Fruit fly (Drosophila melanogaster) ovary, adult (tissue): Measurements from ENCODE around the gene CG2614.

Experiments
- CG17801 ChIP-seq: fragments of 200-800 bp; optimal IDR thresholded peaks from 2 replicates; lab custom pipeline; 2019; ENCODE audit warnings: missing biosample characterization, mild to moderate bottlenecking, missing genetic modification characterization, moderate library complexity; ENCODE audit not compliant: partially characterized antibody

Gene CG2614

dm6 chr2L:20656110-20656509, at the start of gene CG2614, which contains the start of gene brun:
TSS of gene CG2614 (plus strand) at chr2L:20656426.
TSS of gene brun (minus strand) at chr2L:20656178.
- TF ChIP-seq CG17801, result peak; percentile 64

- TF ChIP-seq CG17801, result no peak
Observed at dm6 chr2L:20614222-20614621, 42.0 kb upstream of the CG2614 start, which contains the start of gene CG15475. TSS of gene CG15475 (plus strand) at chr2L:20614522.

- no peak for TF ChIP-seq CG17801
Observed at dm6 chr2L:20634215-20634614, 22.0 kb upstream of the CG2614 start, which contains the start of gene CG17472. TSS of gene CG17472 (plus strand) at chr2L:20634515.

- no peak for TF ChIP-seq CG17801
Observed at dm6 chr2L:20638413-20638812, 17.8 kb upstream of the CG2614 start.

- TF ChIP-seq CG17801, result no peak
Observed at dm6 chr2L:20639821-20640220, 16.4 kb upstream of the CG2614 start, which contains the start of gene CG31680. TSS of gene CG31680 (plus strand) at chr2L:20640121.

- TF ChIP-seq CG17801, result no peak
Observed at dm6 chr2L:20640617-20641016, 15.6 kb upstream of the CG2614 start, which contains the start of gene Sfp38D. TSS of gene Sfp38D (plus strand) at chr2L:20640917.

dm6 chr2L:20643144-20643543, 13.1 kb upstream of the CG2614 start, which contains the start of gene CG17470:
TSS of gene CG17470 (minus strand) at chr2L:20643244.
- no peak for TF ChIP-seq CG17801

- peak; percentile 92 for TF ChIP-seq CG17801
Observed at dm6 chr2L:20645394-20645869, 10.8 kb upstream of the CG2614 start, which contains the start of the genes phr6-4 and CG2608. TSS of gene phr6-4 (minus strand) at chr2L:20645791. TSS of gene CG2608 (plus strand) at chr2L:20645822.

dm6 chr2L:20647240-20647908, 8.9 kb upstream of the CG2614 start:
- no peak for TF ChIP-seq CG17801

dm6 chr2L:20648612-20649011, 7.6 kb upstream of the CG2614 start, which contains the start of gene CG18810:
TSS of gene CG18810 (plus strand) at chr2L:20648912.
- no peak for TF ChIP-seq CG17801

dm6 chr2L:20649891-20650290, 6.3 kb upstream of the CG2614 start, which contains the start of gene CG2611:
TSS of gene CG2611 (plus strand) at chr2L:20650189.
- TF ChIP-seq CG17801, result peak; percentile 14

- no peak for TF ChIP-seq CG17801
Observed at dm6 chr2L:20661071-20661470, 4.8 kb downstream of the CG2614 start.

dm6 chr2L:20664428-20664827, 8.2 kb downstream of the CG2614 start:
- no peak for TF ChIP-seq CG17801

- TF ChIP-seq CG17801, result no peak
Observed at dm6 chr2L:20671212-20671611, 15.0 kb downstream of the CG2614 start.

- TF ChIP-seq CG17801, result no peak
Observed at dm6 chr2L:20673737-20674461, 17.7 kb downstream of the CG2614 start.

dm6 chr2L:20674718-20675117, 18.5 kb downstream of the CG2614 start:
- no peak for TF ChIP-seq CG17801

dm6 chr2L:20675875-20676274, 19.6 kb downstream of the CG2614 start, which contains the start of the genes CG31678 and IKKepsilon:
TSS of gene CG31678 (minus strand) at chr2L:20675941.
TSS of gene IKKepsilon (plus strand) at chr2L:20676045.
- peak; percentile 40 for TF ChIP-seq CG17801
